Worm (Caenorhabditis elegans): ENCODE measurements around the gene spp-7.
A peak's percentile ranks its signal among the peaks of the same experiment; 100 is the strongest.

spp-7 gene

ce11 chrIV:5389951-5390350 is 25.6 kb downstream of the spp-7 start:
- TF ChIP-seq ceh-100 (GFP tag; IDR thresholded peaks at IDR 0.05) (peak; percentile 14; the same call in 1 of the 2 replicates), hrde-1 (tag; optimal IDR thresholded peaks at IDR 0.05; ENCODE audit: borderline replicate concordance) (peak; percentile 67), snpc-4 (GFP tag; optimal IDR thresholded peaks at IDR 0.05) (peak; percentile 18), snpc-4 (tag; optimal IDR thresholded peaks at IDR 0.05) (peak in 3 of 4 experiments; percentile 6 to 85 (median 42)), madf-6 (GFP tag; IDR thresholded peaks at IDR 0.05) (peak; percentile 64; the same call in 1 of the 2 replicates), tbx-9 (tag; optimal IDR thresholded peaks at IDR 0.05; ENCODE audit: borderline replicate concordance) (no peak), F22D6.2 (tag; optimal IDR thresholded peaks at IDR 0.05) (no peak), B0019.2 (GFP tag; conservative IDR thresholded peaks at IDR 0.05) (no peak), dox-1 (GFP tag; IDR thresholded peaks at IDR 0.05) (no peak), B0336.3 (GFP tag; IDR thresholded peaks at IDR 0.05) (peak; percentile 82), madf-10 (tag; optimal IDR thresholded peaks at IDR 0.05) (no peak), Y56A3A.18 (GFP tag; IDR thresholded peaks at IDR 0.05) (0 out of 2 replicates have a peak, but pooled peaks have one; percentile 27), pha-4 (tag; optimal IDR thresholded peaks at IDR 0.05) (no peak), nhr-80 (tag; optimal IDR thresholded peaks at IDR 0.05) (no peak), chd-7 (tag; optimal IDR thresholded peaks at IDR 0.05) (peak; percentile 15), sptf-2 (GFP tag; optimal IDR thresholded peaks at IDR 0.05) (no peak), athp-1 (tag; optimal IDR thresholded peaks at IDR 0.05) (no peak), Y53G8AR.9 (GFP tag; conservative IDR thresholded peaks at IDR 0.05) (peak; percentile 73), hsf-1 (GFP tag; IDR thresholded peaks at IDR 0.05) (peak; percentile 73), ama-1 (optimal IDR thresholded peaks at IDR 0.05) (no peak), ama-1 (GFP tag; optimal IDR thresholded peaks at IDR 0.05) (peak in 1 of 2 experiments; percentile 92), ets-4 (GFP tag; optimal IDR thresholded peaks at IDR 0.05) (no peak), let-607 (tag; optimal IDR thresholded peaks at IDR 0.05) (no peak), egl-44 (GFP tag; IDR thresholded peaks at IDR 0.05) (no peak), mel-28 (tag; optimal IDR thresholded peaks at IDR 0.05; ENCODE audit: borderline replicate concordance) (no peak), K12H6.12 (tag; optimal IDR thresholded peaks at IDR 0.05) (no peak), attf-6 (GFP tag; IDR thresholded peaks at IDR 0.05) (peak; percentile 84), ceh-58 (GFP tag; IDR thresholded peaks at IDR 0.05) (0 out of 2 replicates have a peak, but pooled peaks have one; percentile 51), xnd-1 (tag; optimal IDR thresholded peaks at IDR 0.05) (peak; percentile 19), tlf-1 (GFP tag; optimal IDR thresholded peaks at IDR 0.05) (peak; percentile 24), F55B11.4 (tag; optimal IDR thresholded peaks at IDR 0.05; ENCODE audit: borderline replicate concordance, insufficient read depth) (no peak), snpc-3.4 (tag; optimal IDR thresholded peaks at IDR 0.05) (peak; percentile 28), ztf-22 (GFP tag; optimal IDR thresholded peaks at IDR 0.05) (no peak), him-1 (tag; optimal IDR thresholded peaks at IDR 0.05) (no peak), mxl-1 (tag; optimal IDR thresholded peaks at IDR 0.05) (no peak), D2030.7 (GFP tag; IDR thresholded peaks at IDR 0.05) (no peak; the same call in 1 of the 2 replicates), F49E8.2 (tag; optimal IDR thresholded peaks at IDR 0.05; ENCODE audit: insufficient read depth) (peak; percentile 48), bed-2 (GFP tag; IDR thresholded peaks at IDR 0.05) (no peak), ceh-27 (GFP tag; optimal IDR thresholded peaks at IDR 0.05) (no peak), let-526 (GFP tag; IDR thresholded peaks at IDR 0.05) (no peak), ceh-40 (GFP tag; IDR thresholded peaks at IDR 0.05) (no peak), efl-1 (GFP tag; optimal IDR thresholded peaks at IDR 0.05) (no peak), F39B2.1 (GFP tag; IDR thresholded peaks at IDR 0.05) (no peak), F33H1.4 (GFP tag; IDR thresholded peaks at IDR 0.05) (peak; percentile 39), F57A8.1 (GFP tag; optimal IDR thresholded peaks at IDR 0.05) (no peak), ekl-4 (GFP tag; IDR thresholded peaks at IDR 0.05) (peak; percentile 70; the same call in 1 of the 2 replicates), F52B5.7 (tag; optimal IDR thresholded peaks at IDR 0.05) (no peak), snpc-1.3 (tag; optimal IDR thresholded peaks at IDR 0.05; ENCODE audit: insufficient read depth) (peak; percentile 71), somi-1 (GFP tag; optimal IDR thresholded peaks at IDR 0.05) (no peak)

Data from whole organism, young adult.